Worm (Caenorhabditis elegans): ENCODE data around the gene ril-2.

ril-2 gene

ce11 chrV:12590601-12591000, 8.4 kb downstream of the ril-2 start, which contains the start of gene ttr-43:
TSS of gene ttr-43 (minus strand) at chrV:12590701.
- TF ChIP-seq F55B11.4 (tag; optimal IDR thresholded peaks at IDR 0.05; ENCODE audit: borderline replicate concordance, insufficient read depth): no peak
- no peak for TF ChIP-seq ztf-25 (GFP tag; IDR thresholded peaks at IDR 0.05)
- no peak for TF ChIP-seq F10E7.11 (tag; optimal IDR thresholded peaks at IDR 0.05)
- no peak for TF ChIP-seq ceh-100 (GFP tag; IDR thresholded peaks at IDR 0.05)
- no peak for TF ChIP-seq ceh-40 (GFP tag; IDR thresholded peaks at IDR 0.05)
- no peak for TF ChIP-seq egl-44 (GFP tag; IDR thresholded peaks at IDR 0.05)
- TF ChIP-seq ceh-27 (GFP tag; optimal IDR thresholded peaks at IDR 0.05): no peak
- no peak for TF ChIP-seq fkh-3 (tag; optimal IDR thresholded peaks at IDR 0.05)
- no peak for TF ChIP-seq D2030.7 (GFP tag; IDR thresholded peaks at IDR 0.05)
- TF ChIP-seq him-1 (tag; optimal IDR thresholded peaks at IDR 0.05): no peak
- TF ChIP-seq hsf-1 (GFP tag; IDR thresholded peaks at IDR 0.05): no peak
- TF ChIP-seq F57A8.1 (GFP tag; optimal IDR thresholded peaks at IDR 0.05): no peak
- no peak for TF ChIP-seq snpc-3.4 (tag; optimal IDR thresholded peaks at IDR 0.05)
- no peak for TF ChIP-seq K12H6.12 (tag; optimal IDR thresholded peaks at IDR 0.05)

- TF ChIP-seq lag-1 (GFP tag; IDR thresholded peaks at IDR 0.05) (no peak), F10E7.11 (tag; optimal IDR thresholded peaks at IDR 0.05) (no peak), dox-1 (GFP tag; IDR thresholded peaks at IDR 0.05) (no peak), madf-6 (GFP tag; IDR thresholded peaks at IDR 0.05) (no peak), F37B4.10 (GFP tag; IDR thresholded peaks at IDR 0.05) (no peak), lin-26 (GFP tag; IDR thresholded peaks at IDR 0.05) (no peak), cebp-2 (GFP tag; IDR thresholded peaks at IDR 0.05) (no peak), F23B12.7 (tag; optimal IDR thresholded peaks at IDR 0.05; ENCODE audit: insufficient read depth) (no peak), ceh-100 (GFP tag; IDR thresholded peaks at IDR 0.05) (no peak), ets-4 (GFP tag; optimal IDR thresholded peaks at IDR 0.05) (no peak), T07F8.4 (tag; optimal IDR thresholded peaks at IDR 0.05) (no peak), tbp1 (GFP tag; optimal IDR thresholded peaks at IDR 0.05) (no peak), rec-8 (tag; optimal IDR thresholded peaks at IDR 0.05) (no peak), sdz-38 (tag; optimal IDR thresholded peaks at IDR 0.05) (no peak), zfh-2 (GFP tag; conservative IDR thresholded peaks at IDR 0.05) (no peak)
Observed at ce11 chrV:12588030-12588429, 10.9 kb downstream of the ril-2 start, which contains the start of gene C14C10.1. TSS of gene C14C10.1 (plus strand) at chrV:12588330.

DNA sequence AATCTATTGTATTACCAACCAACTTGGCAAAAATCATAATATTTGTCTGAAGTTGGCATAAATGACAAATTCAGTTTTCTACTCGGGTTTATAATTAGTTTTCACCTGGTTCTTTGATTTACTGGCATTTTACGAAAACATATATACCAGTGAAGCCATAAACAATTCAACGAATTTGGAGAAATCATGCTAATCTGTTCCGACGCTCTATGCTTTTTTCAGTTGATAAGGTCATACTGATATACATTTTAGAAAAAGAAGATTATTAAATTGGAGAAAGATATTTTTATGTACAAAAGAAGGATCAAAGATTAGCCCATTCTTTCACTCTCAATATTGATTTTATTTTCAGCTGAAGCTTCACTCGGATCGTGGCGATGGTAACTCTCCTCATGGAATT, 12.2 kb downstream of the ril-2 start:
- TF ChIP-seq bed-1 (GFP tag; IDR thresholded peaks at IDR 0.05) (no peak), nhr-80 (tag; optimal IDR thresholded peaks at IDR 0.05) (no peak), gei-17 (GFP tag; optimal IDR thresholded peaks at IDR 0.05) (no peak), snpc-4 (GFP tag; optimal IDR thresholded peaks at IDR 0.05) (no peak), snpc-4 (tag; optimal IDR thresholded peaks at IDR 0.05) (no peak), dpff-1 (tag; optimal IDR thresholded peaks at IDR 0.05) (no peak), lsy-27 (tag; optimal IDR thresholded peaks at IDR 0.05; ENCODE audit: borderline replicate concordance, insufficient read depth) (no peak), cebp-1 (GFP tag; IDR thresholded peaks at IDR 0.05) (no peak), cebp-1 (tag; optimal IDR thresholded peaks at IDR 0.05) (no peak), B0336.3 (GFP tag; IDR thresholded peaks at IDR 0.05) (no peak), zim-3 (tag; optimal IDR thresholded peaks at IDR 0.05) (no peak), ztf-25 (GFP tag; IDR thresholded peaks at IDR 0.05) (no peak), ztf-28 (GFP tag; IDR thresholded peaks at IDR 0.05) (no peak), Y67H2A.10 (GFP tag; conservative IDR thresholded peaks at IDR 0.05) (no peak), madf-10 (tag; optimal IDR thresholded peaks at IDR 0.05) (no peak)
